Fruit fly (Drosophila melanogaster) whole organism, prepupa: ENCODE measurements around the gene CG10031.

Source experiments
- CG10669 ChIP-seq: fragments of 200-800 bp; sonication (Bioruptor generic); optimal IDR thresholded peaks from 3 replicates; lab custom pipeline; 2018; ENCODE audit warnings: missing biosample characterization, mild to moderate bottlenecking, missing genetic modification characterization, moderate library complexity
- CG11762 ChIP-seq: fragments of 200-800 bp; sonication (Bioruptor generic); optimal IDR thresholded peaks from 3 replicates; lab custom pipeline; 2016; ENCODE audit warnings: missing biosample characterization, missing genetic modification characterization; ENCODE audit not compliant: insufficient read depth
- CG16779 ChIP-seq: fragments of 200-800 bp; sonication (Bioruptor generic); optimal IDR thresholded peaks from 3 replicates; lab custom pipeline; 2017; ENCODE audit warnings: missing biosample characterization, mild to moderate bottlenecking, missing genetic modification characterization
- CG6792 ChIP-seq: fragments of 200-800 bp; sonication (Bioruptor generic); optimal IDR thresholded peaks from 3 replicates; lab custom pipeline; 2016; ENCODE audit warnings: missing biosample characterization, missing genetic modification characterization
- Ets21C ChIP-seq: fragments of 200-800 bp; sonication (Bioruptor generic); optimal IDR thresholded peaks from 3 replicates; lab custom pipeline; 2016; ENCODE audit warnings: missing biosample characterization, missing genetic modification characterization
- Gug ChIP-seq: fragments of 200-800 bp; sonication (Bioruptor generic); IDR thresholded peaks from 2 replicates; pipeline ENCODE4 v1.3.6; 2022; ENCODE audit warnings: missing biosample characterization, missing genetic modification characterization
- Hr39 ChIP-seq: fragments of 200-800 bp; sonication (Bioruptor generic); optimal IDR thresholded peaks from 2 replicates; lab custom pipeline; 2016; ENCODE audit warnings: missing biosample characterization, missing genetic modification characterization
- Sox102F ChIP-seq: fragments of 200-800 bp; sonication (Bioruptor generic); optimal IDR thresholded peaks from 2 replicates; lab custom pipeline; 2016; ENCODE audit warnings: missing biosample characterization, mild to moderate bottlenecking, missing genetic modification characterization
- dac ChIP-seq: fragments of 200-800 bp; sonication (Bioruptor generic); optimal IDR thresholded peaks from 2 replicates; lab custom pipeline; 2017; ENCODE audit warnings: missing biosample characterization, mild to moderate bottlenecking, missing genetic modification characterization
- pdm3 ChIP-seq: fragments of 200-800 bp; sonication (Bioruptor generic); optimal IDR thresholded peaks from 3 replicates; lab custom pipeline; 2016; ENCODE audit warnings: missing biosample characterization, missing genetic modification characterization
- salr ChIP-seq, 2 experiments: fragments of 200-800 bp; sonication (Bioruptor generic); optimal IDR thresholded peaks; 3 replicates each; lab custom pipeline; 2016 to 2018; ENCODE audit warnings: missing biosample characterization in 2 of 2, missing genetic modification characterization in 2 of 2, mild to moderate bottlenecking in 1 of 2
- svp ChIP-seq: fragments of 200-800 bp; sonication (Bioruptor generic); peaks from one replicate; lab custom pipeline; 2016; ENCODE audit warnings: missing biosample characterization, missing genetic modification characterization

- TF ChIP-seq CG10669 (GFP tag; lab: Kevin White, UChicago), result no peak
- TF ChIP-seq CG6792 (GFP tag; lab: Kevin White, UChicago), result no peak
- no peak for TF ChIP-seq CG11762 (GFP tag; lab: Kevin White, UChicago)
- no peak for TF ChIP-seq Gug (GFP tag; lab: Robert Waterston, UW)
- TF ChIP-seq pdm3 (GFP tag; lab: Kevin White, UChicago), result no peak
- TF ChIP-seq Ets21C (GFP tag; lab: Kevin White, UChicago), result no peak
- TF ChIP-seq svp, result peak; percentile 63
- TF ChIP-seq salr (GFP tag; optimal IDR thresholded peaks at IDR 0.05; lab: Kevin White, UChicago), result no peak
- TF ChIP-seq CG16779 (tag; lab: Kevin White, UChicago), result no peak
- no peak for TF ChIP-seq Sox102F (GFP tag; lab: Kevin White, UChicago)
- no peak for TF ChIP-seq Hr39
- no peak for TF ChIP-seq dac (GFP tag; lab: Kevin White, UChicago)
Measured at dm6 chr2L:3711665-3712064, 12.8 kb upstream of the CG10031 start, which contains the start of gene cutlet.
